Fruit fly (Drosophila melanogaster) whole organism, adult: ENCODE measurements around the gene Sarm.

Experiments used
- CG11617 ChIP-seq: fragments of 200-800 bp; sonication (Bioruptor generic); optimal IDR thresholded peaks from 2 replicates; lab custom pipeline; 2017; ENCODE audit warnings: mild to moderate bottlenecking, missing biosample characterization, missing genetic modification reagents, missing genetic modification characterization
- CG12768 ChIP-seq: fragments of 200-800 bp; sonication (Bioruptor generic); optimal IDR thresholded peaks from 2 replicates; lab custom pipeline; 2017; ENCODE audit warnings: missing biosample characterization, missing genetic modification characterization, mild to moderate bottlenecking, moderate library complexity, missing genetic modification reagents
- CG14711 ChIP-seq: fragments of 200-800 bp; sonication (Bioruptor generic); optimal IDR thresholded peaks from 2 replicates; lab custom pipeline; 2018; ENCODE audit warnings: missing biosample characterization, mild to moderate bottlenecking, missing genetic modification characterization, moderate library complexity
- CG1620 ChIP-seq: fragments of 200-800 bp; sonication (Bioruptor generic); optimal IDR thresholded peaks from 2 replicates; lab custom pipeline; 2016; ENCODE audit warnings: missing biosample characterization, missing genetic modification characterization
- CG33017 ChIP-seq: fragments of 200-800 bp; sonication (Bioruptor generic); optimal IDR thresholded peaks from 2 replicates; lab custom pipeline; 2018; ENCODE audit warnings: missing biosample characterization, mild to moderate bottlenecking, missing genetic modification characterization, moderate library complexity
- CG5204 ChIP-seq: fragments of 200-800 bp; sonication (Bioruptor generic); optimal IDR thresholded peaks from 2 replicates; lab custom pipeline; 2016; ENCODE audit warnings: missing biosample characterization, missing genetic modification characterization
- CG7045 ChIP-seq: fragments of 200-800 bp; sonication (Bioruptor generic); optimal IDR thresholded peaks from 2 replicates; lab custom pipeline; 2017; ENCODE audit warnings: missing biosample characterization, mild to moderate bottlenecking, missing genetic modification characterization
- CG7101 ChIP-seq: fragments of 200-800 bp; sonication (Bioruptor generic); optimal IDR thresholded peaks from 2 replicates; lab custom pipeline; 2018; ENCODE audit warnings: missing biosample characterization, mild to moderate bottlenecking, missing genetic modification characterization, moderate library complexity
- Crg-1 ChIP-seq: fragments of 200-800 bp; sonication (Bioruptor generic); optimal IDR thresholded peaks from 2 replicates; lab custom pipeline; 2016; ENCODE audit warnings: missing biosample characterization, missing genetic modification characterization
- Hr96 ChIP-seq: fragments of 200-800 bp; sonication (Bioruptor generic); optimal IDR thresholded peaks from 2 replicates; lab custom pipeline; 2016; ENCODE audit warnings: missing biosample characterization, missing genetic modification characterization
- Mnt ChIP-seq: fragments of 200-800 bp; sonication (Bioruptor generic); optimal IDR thresholded peaks from 2 replicates; lab custom pipeline; 2016; ENCODE audit warnings: missing biosample characterization, mild to moderate bottlenecking, missing genetic modification characterization
- bab1 ChIP-seq: fragments of 200-800 bp; sonication (Bioruptor generic); optimal IDR thresholded peaks from 3 replicates; lab custom pipeline; 2019; ENCODE audit warnings: missing biosample characterization, mild to moderate bottlenecking, missing genetic modification characterization, moderate library complexity
- cic ChIP-seq: fragments of 200-800 bp; sonication (Bioruptor generic); optimal IDR thresholded peaks from 2 replicates; lab custom pipeline; 2017; ENCODE audit warnings: missing biosample characterization, mild to moderate bottlenecking, missing genetic modification characterization, moderate library complexity
- cnc ChIP-seq, 2 experiments: fragments of >200 bp; optimal IDR thresholded peaks; 2 replicates each; lab custom pipeline; 2017
- kay ChIP-seq: fragments of 200-800 bp; sonication (Bioruptor generic); peaks from one replicate; lab custom pipeline; 2016; ENCODE audit warnings: missing biosample characterization, missing genetic modification characterization, borderline replicate concordance
- ovo ChIP-seq: fragments of 200-800 bp; sonication (Bioruptor generic); optimal IDR thresholded peaks from 2 replicates; lab custom pipeline; 2016; ENCODE audit warnings: missing biosample characterization, missing genetic modification characterization
- pad ChIP-seq: fragments of 200-800 bp; sonication (Bioruptor generic); optimal IDR thresholded peaks from 3 replicates; lab custom pipeline; 2017; ENCODE audit warnings: missing biosample characterization, missing genetic modification characterization, mild to moderate bottlenecking, moderate library complexity, missing genetic modification reagents
- tj ChIP-seq: fragments of 200-800 bp; sonication (Bioruptor generic); optimal IDR thresholded peaks from 3 replicates; lab custom pipeline; 2017; ENCODE audit warnings: missing biosample characterization, mild to moderate bottlenecking, missing genetic modification characterization, moderate library complexity
- toe ChIP-seq: fragments of 200-800 bp; sonication (Bioruptor generic); optimal IDR thresholded peaks from 2 replicates; lab custom pipeline; 2016; ENCODE audit warnings: missing biosample characterization, missing genetic modification characterization

Gene Sarm

DNA sequence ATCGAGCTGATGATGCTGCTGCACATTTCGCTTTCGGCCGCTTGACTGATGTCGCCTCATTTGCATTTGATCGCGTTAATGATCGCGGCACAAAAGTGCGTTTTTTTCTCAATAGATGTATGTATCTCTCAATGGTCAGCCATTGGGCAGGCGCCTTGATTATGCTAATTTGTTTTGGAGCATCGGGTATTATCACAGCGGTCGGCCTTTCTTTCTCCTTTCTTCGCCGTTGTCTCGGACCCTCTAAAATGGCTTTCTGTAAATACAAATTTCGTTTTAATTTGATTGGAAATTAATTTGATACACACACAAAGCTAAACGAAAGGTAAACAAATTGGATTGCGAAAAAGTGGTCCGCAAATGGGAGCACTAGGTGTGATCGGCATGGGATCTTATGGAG is 91.7 kb downstream of the Sarm start:
- TF ChIP-seq CG7101 (tag; lab: Kevin White, UChicago) (no peak), CG11617 (GFP tag; lab: Kevin White, UChicago) (no peak), pad (GFP tag; lab: Kevin White, UChicago) (no peak), Hr96 (no peak), cnc (optimal IDR thresholded peaks at IDR 0.05; lab: Kevin White, UChicago) (no peak), toe (no peak), CG5204 (GFP tag; lab: Kevin White, UChicago) (no peak), bab1 (no peak), CG14711 (tag; lab: Kevin White, UChicago) (no peak), ovo (GFP tag; lab: Kevin White, UChicago) (no peak), Mnt (GFP tag; lab: Kevin White, UChicago) (no peak), CG1620 (GFP tag; lab: Kevin White, UChicago) (no peak), cic (GFP tag; lab: Kevin White, UChicago) (no peak), CG7045 (no peak), CG33017 (tag; lab: Kevin White, UChicago) (no peak)

DNA sequence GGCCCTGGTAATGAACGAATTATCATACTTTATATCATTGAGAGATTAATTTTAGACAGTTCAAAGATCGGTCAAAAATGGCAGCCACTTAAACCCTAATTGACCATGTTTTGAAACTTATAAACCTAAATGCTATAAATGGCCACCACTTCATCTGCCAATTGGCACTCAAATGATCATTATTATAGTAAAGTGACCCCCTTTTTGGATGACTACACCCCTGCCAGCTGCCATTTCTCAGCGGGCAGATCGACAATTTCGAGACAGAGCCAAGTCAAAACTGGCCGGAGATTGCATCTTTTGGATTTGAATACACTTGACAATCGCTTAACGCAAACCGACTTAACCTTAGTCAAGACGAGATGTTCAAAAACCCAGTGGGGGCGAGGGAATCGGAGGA is 92.5 kb downstream of the Sarm start:
- TF ChIP-seq tj (GFP tag; lab: Kevin White, UChicago): no peak
- no peak for TF ChIP-seq ovo (GFP tag; lab: Kevin White, UChicago)
- no peak for TF ChIP-seq cnc (optimal IDR thresholded peaks at IDR 0.05; lab: Kevin White, UChicago)
- no peak for TF ChIP-seq bab1
- no peak for TF ChIP-seq CG14711 (tag; lab: Kevin White, UChicago)
- no peak for TF ChIP-seq pad (GFP tag; lab: Kevin White, UChicago)
- TF ChIP-seq CG11617 (GFP tag; lab: Kevin White, UChicago): no peak
- no peak for TF ChIP-seq toe
- TF ChIP-seq cic (GFP tag; lab: Kevin White, UChicago): no peak
- TF ChIP-seq CG5204 (GFP tag; lab: Kevin White, UChicago): no peak
- TF ChIP-seq CG7101 (tag; lab: Kevin White, UChicago): no peak
- TF ChIP-seq Crg-1 (GFP tag; lab: Kevin White, UChicago): no peak
- TF ChIP-seq CG33017 (tag; lab: Kevin White, UChicago): no peak
- TF ChIP-seq Mnt (GFP tag; lab: Kevin White, UChicago): no peak
- TF ChIP-seq CG7045: no peak
- no peak for TF ChIP-seq CG12768
- no peak for TF ChIP-seq CG1620 (GFP tag; lab: Kevin White, UChicago)
- TF ChIP-seq kay (GFP tag; lab: Kevin White, UChicago): no peak

DNA sequence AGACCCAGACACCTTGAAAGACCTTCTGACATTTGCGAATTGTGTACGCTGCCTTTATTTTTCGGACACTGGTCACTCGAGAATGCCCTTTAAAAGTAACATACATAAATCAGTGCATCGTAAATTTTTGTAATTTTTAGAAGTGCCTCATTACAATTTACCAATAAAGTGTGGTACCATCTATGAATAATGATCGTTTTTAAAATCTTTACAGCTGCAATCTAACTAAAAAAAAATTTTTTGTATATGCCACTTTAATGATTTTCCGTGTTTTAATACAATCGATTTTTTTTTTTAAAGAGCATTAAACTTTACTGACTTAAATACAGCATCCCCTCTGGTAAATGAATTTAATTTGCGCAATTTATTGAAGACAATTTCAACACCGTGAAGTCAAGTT is 93.4 kb downstream of the Sarm start:
- no peak for TF ChIP-seq CG1620 (GFP tag; lab: Kevin White, UChicago)
- no peak for TF ChIP-seq pad (GFP tag; lab: Kevin White, UChicago)
- no peak for TF ChIP-seq cic (GFP tag; lab: Kevin White, UChicago)
- TF ChIP-seq toe: no peak
- no peak for TF ChIP-seq CG11617 (GFP tag; lab: Kevin White, UChicago)
